Worm (Caenorhabditis elegans) whole organism, midembryonic: ENCODE measurements around the gene lips-2.

ENCODE experiments used
- cog-1 ChIP-seq: sonication (generic microtip); optimal IDR thresholded peaks from 2 replicates; lab custom pipeline; 2016; ENCODE audit warnings: missing genetic modification characterization, missing compliant biosample characterization
- med-1 ChIP-seq: sonication (generic microtip); optimal IDR thresholded peaks from 2 replicates; lab custom pipeline; 2017; ENCODE audit warnings: missing genetic modification characterization, mild to moderate bottlenecking, missing compliant biosample characterization, antibody characterized with exemption, missing genetic modification reagents; ENCODE audit not compliant: insufficient read depth
- tab-1 ChIP-seq: fragments of 200-800 bp; sonication (Bioruptor generic); IDR thresholded peaks from 2 replicates; pipeline ENCODE4 v1.3.6; 2022; ENCODE audit warnings: missing genetic modification characterization, missing compliant biosample characterization
- ztf-29 ChIP-seq: fragments of 200-800 bp; sonication (Bioruptor generic); IDR thresholded peaks from 2 replicates; pipeline ENCODE4 v1.3.6; 2022; ENCODE audit warnings: missing genetic modification reagents, missing genetic modification characterization, missing compliant biosample characterization

ce11 chrX:12273870-12274269, 11.7 kb upstream of the lips-2 start, which contains the start of gene H19J13.2:
- TF ChIP-seq tab-1 (GFP tag; lab: Robert Waterston, UW) (no peak), ztf-29 (no peak), med-1 (GFP tag; lab: Kevin White, UChicago) (no peak), cog-1 (tag; lab: Kevin White, UChicago) (no peak)
